Fruit fly (Drosophila melanogaster) whole organism, embryonic: ENCODE results near the gene CG1309.

ENCODE experiments used
- Asciz ChIP-seq: fragments of 200-800 bp; sonication (Bioruptor generic); optimal IDR thresholded peaks from 2 replicates; lab custom pipeline; 2017; ENCODE audit warnings: missing biosample characterization, mild to moderate bottlenecking, missing genetic modification characterization, missing genetic modification reagents
- CG11504 ChIP-seq: fragments of 200-800 bp; sonication (Bioruptor generic); optimal IDR thresholded peaks from 3 replicates; lab custom pipeline; 2019; ENCODE audit warnings: missing biosample characterization, mild to moderate bottlenecking, missing genetic modification characterization, moderate library complexity
- CG14050 ChIP-seq: fragments of 200-800 bp; sonication (Bioruptor generic); IDR thresholded peaks from 3 replicates; pipeline ENCODE4 v1.3.6; 2022; ENCODE audit warnings: missing biosample characterization, missing genetic modification characterization
- CG6254 ChIP-seq: fragments of 200-800 bp; sonication (Bioruptor generic); optimal IDR thresholded peaks from 3 replicates; lab custom pipeline; 2017; ENCODE audit warnings: mild to moderate bottlenecking, missing biosample characterization, missing genetic modification reagents, missing genetic modification characterization
- CTCF ChIP-seq: fragments of 200-800 bp; sonication (Bioruptor generic); optimal IDR thresholded peaks from 2 replicates; lab custom pipeline; 2017; ENCODE audit warnings: missing biosample characterization, mild to moderate bottlenecking, missing genetic modification characterization, moderate library complexity
- Hr51 ChIP-seq, 2 experiments: fragments of 200-800 bp; sonication (Bioruptor generic); optimal IDR thresholded peaks; 2 replicates in 1 of 2; 3 replicates in 1 of 2; lab custom pipeline; 2016 to 2018; ENCODE audit warnings: missing biosample characterization in 2 of 2, missing genetic modification characterization in 2 of 2, mild to moderate bottlenecking in 1 of 2, moderate library complexity in 1 of 2
- Med ChIP-seq: fragments of 200-800 bp; sonication (Bioruptor generic); peaks from one replicate; lab custom pipeline; 2016; ENCODE audit warnings: missing biosample characterization, missing genetic modification characterization, mild to moderate bottlenecking, inconsistent platforms, moderate library complexity
- Sox102F ChIP-seq: fragments of 200-800 bp; sonication (Bioruptor generic); optimal IDR thresholded peaks from 2 replicates; lab custom pipeline; 2018; ENCODE audit warnings: missing biosample characterization, mild to moderate bottlenecking, missing genetic modification characterization, moderate library complexity
- eve ChIP-seq, 2 experiments: fragments of >200 bp; optimal IDR thresholded peaks; 2 replicates each; lab custom pipeline; 2017; ENCODE audit warnings: missing biosample characterization in 2 of 2, missing genetic modification characterization in 2 of 2
- gem ChIP-seq: fragments of 200-800 bp; sonication (Bioruptor generic); optimal IDR thresholded peaks from 2 replicates; lab custom pipeline; 2019; ENCODE audit warnings: missing biosample characterization, mild to moderate bottlenecking, missing genetic modification characterization, moderate library complexity
- phol ChIP-seq: fragments of 200-800 bp; sonication (Bioruptor generic); optimal IDR thresholded peaks from 3 replicates; lab custom pipeline; 2018; ENCODE audit warnings: missing biosample characterization, mild to moderate bottlenecking, missing genetic modification characterization, moderate library complexity
- sc ChIP-seq, 3 experiments: fragments of >200 bp in 2 of 3; fragments of 200-800 bp in 1 of 3; sonication (Bioruptor generic) in 1 of 3; optimal IDR thresholded peaks; 2 replicates in 2 of 3; 3 replicates in 1 of 3; lab custom pipeline; 2017; ENCODE audit warnings: mild to moderate bottlenecking in 1 of 3, missing biosample characterization in 1 of 3, missing genetic modification characterization in 1 of 3, missing genetic modification reagents in 1 of 3

Gene CG1309

DNA sequence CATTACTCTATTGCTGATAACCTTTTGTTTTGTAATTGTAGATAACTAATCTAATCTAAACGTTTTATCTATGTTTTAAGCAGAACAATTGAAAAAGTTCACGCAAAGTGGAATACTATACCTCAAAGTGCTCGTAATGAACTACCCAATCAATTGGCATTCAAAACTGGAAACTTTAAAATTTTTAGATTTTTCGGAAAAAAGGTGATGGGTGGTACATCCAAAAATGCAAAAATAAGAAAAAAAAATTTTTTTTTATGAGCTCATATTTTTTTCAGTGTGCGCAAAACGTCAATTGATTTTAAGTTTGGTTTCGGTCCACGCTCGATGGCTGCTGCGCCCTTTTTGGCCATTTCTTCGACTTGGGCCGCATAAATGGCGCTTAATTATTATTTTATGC lies 51.4 kb downstream of the CG1309 start (continued):
- no peak for TF ChIP-seq CG14050 (GFP tag; lab: Robert Waterston, UW)
- peak in 1 of 2 experiments; percentile 49 for TF ChIP-seq eve (GFP tag; optimal IDR thresholded peaks at IDR 0.05; lab: Kevin White, UChicago)
- peak; percentile 23 for TF ChIP-seq Asciz (GFP tag; lab: Kevin White, UChicago)
- peak; percentile 47 for TF ChIP-seq Sox102F (GFP tag; lab: Kevin White, UChicago)
- peak; percentile 65 for TF ChIP-seq Med (GFP tag; lab: Kevin White, UChicago)
- no peak for TF ChIP-seq CG6254 (GFP tag; lab: Kevin White, UChicago)
- TF ChIP-seq Hr51 (GFP tag; optimal IDR thresholded peaks at IDR 0.05; lab: Kevin White, UChicago), result peak in 1 of 2 experiments; percentile 10
- TF ChIP-seq phol (tag; lab: Kevin White, UChicago), result no peak
- TF ChIP-seq CG11504 (tag; lab: Kevin White, UChicago), result peak; percentile 30
- TF ChIP-seq gem (tag; lab: Kevin White, UChicago), result peak; percentile 22
- TF ChIP-seq sc (optimal IDR thresholded peaks at IDR 0.05; lab: Kevin White, UChicago), result no peak
- TF ChIP-seq sc (GFP tag; optimal IDR thresholded peaks at IDR 0.05; lab: Kevin White, UChicago), result no peak
- TF ChIP-seq CTCF (GFP tag; lab: Kevin White, UChicago), result no peak
